Worm (Caenorhabditis elegans): ENCODE results near the gene srlf-2.

Gene srlf-2

ce11 chrIV:8475030-8475679 is 14.9 kb upstream of the srlf-2 start:
- TF ChIP-seq snpc-4 (tag; optimal IDR thresholded peaks at IDR 0.05) (peak; percentile 22), elt-2 (tag; optimal IDR thresholded peaks at IDR 0.05) (peak; percentile 82), ceh-28 (tag; optimal IDR thresholded peaks at IDR 0.05) (no peak), pqm-1 (tag; optimal IDR thresholded peaks at IDR 0.05) (peak; percentile 63)

- TF ChIP-seq nhr-11 (tag; optimal IDR thresholded peaks at IDR 0.05) (no peak), nhr-28 (tag; optimal IDR thresholded peaks at IDR 0.05) (no peak), pqm-1 (tag; optimal IDR thresholded peaks at IDR 0.05) (no peak), elt-1 (tag; optimal IDR thresholded peaks at IDR 0.05) (no peak), tbx-2 (tag; optimal IDR thresholded peaks at IDR 0.05) (no peak)
Measured at ce11 chrIV:8476166-8476565, 13.8 kb upstream of the srlf-2 start.

- TF ChIP-seq nhr-43 (tag; optimal IDR thresholded peaks at IDR 0.05; ENCODE audit: poor library complexity, severe bottlenecking) (no peak), ceh-9 (tag; optimal IDR thresholded peaks at IDR 0.05) (no peak), nhr-76 (tag; optimal IDR thresholded peaks at IDR 0.05) (no peak), mdl-1 (tag; optimal IDR thresholded peaks at IDR 0.05) (no peak), hmg-11 (tag; optimal IDR thresholded peaks at IDR 0.05) (no peak), nhr-67 (tag; optimal IDR thresholded peaks at IDR 0.05) (no peak), elt-2 (tag; optimal IDR thresholded peaks at IDR 0.05) (no peak)
Measured at ce11 chrIV:8476880-8477279, 13.1 kb upstream of the srlf-2 start, which contains the start of gene spp-10. spp-10 (plus strand) TSS chrIV:8477180.

- TF ChIP-seq jun-1 (tag; optimal IDR thresholded peaks at IDR 0.05) (no peak), pqm-1 (tag; optimal IDR thresholded peaks at IDR 0.05) (no peak), lin-15B (tag; optimal IDR thresholded peaks at IDR 0.05) (no peak), nhr-28 (tag; optimal IDR thresholded peaks at IDR 0.05) (no peak), elt-3 (tag; optimal IDR thresholded peaks at IDR 0.05) (no peak), sea-2 (GFP tag; optimal IDR thresholded peaks at IDR 0.05) (no peak), fkh-2 (tag; optimal IDR thresholded peaks at IDR 0.05) (no peak), R02D3.7 (tag; optimal IDR thresholded peaks at IDR 0.05) (no peak), nhr-237 (tag; optimal IDR thresholded peaks at IDR 0.05) (no peak)
Measured at ce11 chrIV:8478516-8478915, 11.5 kb upstream of the srlf-2 start.

ce11 chrIV:8479346-8479745 is 10.7 kb upstream of the srlf-2 start, which contains the start of gene hlh-12:
hlh-12 (minus strand) TSS chrIV:8479446.
- no peak for TF ChIP-seq lin-39 (tag; optimal IDR thresholded peaks at IDR 0.05)
- TF ChIP-seq hmg-11 (tag; optimal IDR thresholded peaks at IDR 0.05), result no peak
- no peak for TF ChIP-seq elt-2 (tag; optimal IDR thresholded peaks at IDR 0.05)
- no peak for TF ChIP-seq egl-27 (tag; optimal IDR thresholded peaks at IDR 0.05)
- TF ChIP-seq ztf-11 (tag; optimal IDR thresholded peaks at IDR 0.05), result no peak
- no peak for TF ChIP-seq pha-4 (tag; optimal IDR thresholded peaks at IDR 0.05)

ce11 chrIV:8481308-8481707 is 8.7 kb upstream of the srlf-2 start, which contains the start of gene spp-8:
spp-8 (plus strand) TSS chrIV:8481664.
- TF ChIP-seq nhr-67 (tag; optimal IDR thresholded peaks at IDR 0.05) (no peak), nfya-1 (tag; optimal IDR thresholded peaks at IDR 0.05; ENCODE audit: insufficient read depth) (no peak), ama-1 (optimal IDR thresholded peaks at IDR 0.05) (no peak), elt-2 (tag; optimal IDR thresholded peaks at IDR 0.05) (peak; percentile 97), unc-39 (tag; optimal IDR thresholded peaks at IDR 0.05) (no peak), pqm-1 (tag; optimal IDR thresholded peaks at IDR 0.05) (peak; percentile 97), jun-1 (tag; optimal IDR thresholded peaks at IDR 0.05) (peak; percentile 64), pha-4 (tag; optimal IDR thresholded peaks at IDR 0.05) (peak; percentile 65)

ce11 chrIV:8487183-8487582 is 2.8 kb upstream of the srlf-2 start, which contains the start of gene srlf-3:
srlf-3 (plus strand) TSS chrIV:8487483.
- TF ChIP-seq nhr-67 (tag; optimal IDR thresholded peaks at IDR 0.05) (no peak), pha-4 (tag; optimal IDR thresholded peaks at IDR 0.05) (no peak), nhr-12 (tag; optimal IDR thresholded peaks at IDR 0.05) (no peak), ztf-11 (tag; optimal IDR thresholded peaks at IDR 0.05) (no peak), jun-1 (tag; optimal IDR thresholded peaks at IDR 0.05) (no peak), ZK546.5 (tag; optimal IDR thresholded peaks at IDR 0.05) (no peak), lin-15B (tag; optimal IDR thresholded peaks at IDR 0.05) (no peak), ceh-28 (tag; optimal IDR thresholded peaks at IDR 0.05) (no peak), mml-1 (tag; optimal IDR thresholded peaks at IDR 0.05) (no peak), mdl-1 (tag; optimal IDR thresholded peaks at IDR 0.05) (no peak), lin-39 (tag; optimal IDR thresholded peaks at IDR 0.05) (no peak), eor-1 (tag; optimal IDR thresholded peaks at IDR 0.05) (no peak), egl-5 (tag; optimal IDR thresholded peaks at IDR 0.05) (no peak), nhr-25 (tag; optimal IDR thresholded peaks at IDR 0.05) (no peak), daf-12 (tag; optimal IDR thresholded peaks at IDR 0.05) (no peak)
